Fruit fly (Drosophila melanogaster) whole organism, wandering third instar larva: ENCODE measurements around the gene Qsox2.

ENCODE experiments used
- CrebA ChIP-seq: fragments of 200-800 bp; sonication (Bioruptor generic); optimal IDR thresholded peaks from 2 replicates; lab custom pipeline; 2016; ENCODE audit warnings: missing biosample characterization, mild to moderate bottlenecking, missing genetic modification characterization, borderline replicate concordance
- Mio ChIP-seq: sonication (Bioruptor generic); optimal IDR thresholded peaks from 2 replicates; lab custom pipeline; 2016; ENCODE audit warnings: missing biosample characterization, missing genetic modification characterization
- br ChIP-seq: fragments of 200-800 bp; sonication (Bioruptor generic); optimal IDR thresholded peaks from 2 replicates; lab custom pipeline; 2016; ENCODE audit warnings: missing biosample characterization, missing genetic modification characterization
- dmrt93B ChIP-seq: fragments of 200-800 bp; sonication (Bioruptor generic); optimal IDR thresholded peaks from 2 replicates; lab custom pipeline; 2018; ENCODE audit warnings: missing biosample characterization, mild to moderate bottlenecking, missing genetic modification characterization
- jim ChIP-seq: fragments of 175-275, 200-325 bp; sonication (Bioruptor generic); optimal IDR thresholded peaks from 2 replicates; lab custom pipeline; 2016; ENCODE audit warnings: missing biosample characterization, mild to moderate bottlenecking, missing genetic modification characterization
- lola ChIP-seq: fragments of >200 bp; optimal IDR thresholded peaks from 2 replicates; lab custom pipeline; 2017; ENCODE audit warnings: missing biosample characterization, missing genetic modification characterization
- pan ChIP-seq: fragments of >200 bp; optimal IDR thresholded peaks from 2 replicates; lab custom pipeline; 2017
- rgr ChIP-seq: fragments of 200-800 bp; sonication (Bioruptor generic); optimal IDR thresholded peaks from 3 replicates; lab custom pipeline; 2016; ENCODE audit warnings: missing biosample characterization, mild to moderate bottlenecking, missing genetic modification characterization
- sv ChIP-seq: fragments of 200-800 bp; sonication (Bioruptor generic); optimal IDR thresholded peaks from 3 replicates; lab custom pipeline; 2016; ENCODE audit warnings: missing biosample characterization, missing genetic modification characterization

dm6 chr3R:21920495-21920894 is 6.9 kb downstream of the Qsox2 start:
- TF ChIP-seq dmrt93B (GFP tag; lab: Kevin White, UChicago) (no peak), pan (lab: Kevin White, UChicago) (no peak), br (GFP tag; lab: Kevin White, UChicago) (no peak), lola (GFP tag; lab: Kevin White, UChicago) (no peak), CrebA (no peak), rgr (GFP tag; lab: Kevin White, UChicago) (no peak), Mio (GFP tag; lab: Kevin White, UChicago) (no peak), jim (GFP tag; lab: Kevin White, UChicago) (no peak), sv (GFP tag; lab: Kevin White, UChicago) (no peak)
